Worm (Caenorhabditis elegans) whole organism, L1 larva: Measurements from ENCODE around the gene EGAP2.1.

Source experiments
- C16A3.4 ChIP-seq: fragments of 150-350 bp; optimal IDR thresholded peaks from 2 replicates; lab custom pipeline; 2014; ENCODE audit warnings: missing biosample characterization, missing genetic modification characterization
- C34B4.2 ChIP-seq: sonication (generic microtip); optimal IDR thresholded peaks from 2 replicates; lab custom pipeline; 2017; ENCODE audit warnings: mild to moderate bottlenecking, missing genetic modification characterization, missing compliant biosample characterization
- alr-1 ChIP-seq: fragments of 200-800 bp; sonication (Bioruptor generic); optimal IDR thresholded peaks from 2 replicates; lab custom pipeline; 2018; ENCODE audit warnings: borderline replicate concordance, mild to moderate bottlenecking, missing genetic modification characterization, missing compliant biosample characterization
- ama-1 ChIP-seq: fragments of 150-350 bp; optimal IDR thresholded peaks from 2 replicates; lab custom pipeline; 2014
- blmp-1 ChIP-seq: fragments of 150-350 bp; optimal IDR thresholded peaks from 2 replicates; lab custom pipeline; 2014; ENCODE audit warnings: missing biosample characterization, missing genetic modification characterization
- ceh-63 ChIP-seq: fragments of 200-800 bp; sonication (Bioruptor generic); optimal IDR thresholded peaks from 2 replicates; lab custom pipeline; 2018; ENCODE audit warnings: mild to moderate bottlenecking, missing genetic modification characterization, missing compliant biosample characterization
- ceh-8 ChIP-seq: fragments of 200-800 bp; sonication (Bioruptor generic); optimal IDR thresholded peaks from 2 replicates; lab custom pipeline; 2018; ENCODE audit warnings: mild to moderate bottlenecking, missing genetic modification characterization, moderate library complexity, missing compliant biosample characterization
- ceh-88 ChIP-seq: fragments of 200-800 bp; sonication (Bioruptor generic); IDR thresholded peaks from 2 replicates; pipeline ENCODE4 v1.3.6; 2022; ENCODE audit warnings: missing genetic modification characterization, missing compliant biosample characterization
- ceh-90 ChIP-seq: sonication (generic microtip); optimal IDR thresholded peaks from 2 replicates; lab custom pipeline; 2016; ENCODE audit warnings: missing genetic modification characterization, missing compliant biosample characterization
- dsc-1 ChIP-seq: sonication (generic microtip); optimal IDR thresholded peaks from 2 replicates; lab custom pipeline; 2016; ENCODE audit warnings: mild to moderate bottlenecking, missing genetic modification characterization, missing compliant biosample characterization
- egl-13 ChIP-seq: sonication (generic microtip); optimal IDR thresholded peaks from 2 replicates; lab custom pipeline; 2016; ENCODE audit warnings: missing genotype, missing genetic modification reagents, missing genetic modification characterization, missing compliant biosample characterization
- elt-2 ChIP-seq: sonication (generic microtip); optimal IDR thresholded peaks from 2 replicates; lab custom pipeline; 2016; ENCODE audit warnings: missing genetic modification characterization, mild to moderate bottlenecking, inconsistent platforms, missing compliant biosample characterization, missing genetic modification reagents
- ets-5 ChIP-seq: fragments of 200-800 bp; sonication (Bioruptor generic); IDR thresholded peaks from 2 replicates; pipeline ENCODE4 v1.3.6; 2022; ENCODE audit warnings: missing genetic modification characterization, missing compliant biosample characterization
- fkh-10 ChIP-seq: sonication (generic microtip); optimal IDR thresholded peaks from 2 replicates; lab custom pipeline; 2017; ENCODE audit warnings: missing biosample characterization, missing genetic modification reagents, missing genetic modification characterization
- fkh-8 ChIP-seq: sonication (generic microtip); optimal IDR thresholded peaks from 2 replicates; lab custom pipeline; 2016; ENCODE audit warnings: mild to moderate bottlenecking, missing genetic modification characterization, missing compliant biosample characterization
- grh-1 ChIP-seq: fragments of 200-800 bp; sonication (Bioruptor generic); IDR thresholded peaks from 2 replicates; pipeline ENCODE4 v1.3.6; 2022; ENCODE audit warnings: missing genetic modification reagents, missing genetic modification characterization, missing compliant biosample characterization
- hlh-17 ChIP-seq: fragments of 200-800 bp; sonication (Bioruptor generic); optimal IDR thresholded peaks from 2 replicates; lab custom pipeline; 2018; ENCODE audit warnings: missing genetic modification characterization, mild to moderate bottlenecking, missing compliant biosample characterization, moderate library complexity, borderline replicate concordance
- hlh-4 ChIP-seq: sonication (generic microtip); optimal IDR thresholded peaks from 2 replicates; lab custom pipeline; 2016; ENCODE audit warnings: mild to moderate bottlenecking, missing genetic modification characterization, missing compliant biosample characterization
- hpl-2 ChIP-seq: fragments of 150-350 bp; optimal IDR thresholded peaks from 2 replicates; lab custom pipeline; 2014; ENCODE audit warnings: missing biosample characterization, missing genetic modification reagents, missing genetic modification characterization
- jun-1 ChIP-seq: fragments of 150-350 bp; optimal IDR thresholded peaks from 2 replicates; lab custom pipeline; 2014; ENCODE audit warnings: missing biosample characterization, missing genetic modification reagents, missing genetic modification characterization
- lin-13 ChIP-seq: fragments of 150-350 bp; optimal IDR thresholded peaks from 2 replicates; lab custom pipeline; 2014; ENCODE audit warnings: missing biosample characterization, missing genetic modification reagents, missing genetic modification characterization
- lin-14 ChIP-seq: fragments of 200-800 bp; sonication (Bioruptor generic); optimal IDR thresholded peaks from 2 replicates; lab custom pipeline; 2018; ENCODE audit warnings: mild to moderate bottlenecking, missing genetic modification characterization, moderate library complexity, missing compliant biosample characterization
- lin-15B ChIP-seq: fragments of 150-350 bp; sonication (generic microtip); optimal IDR thresholded peaks from 3 replicates; lab custom pipeline; 2014; ENCODE audit warnings: missing biosample characterization, missing genetic modification characterization
- lin-35 ChIP-seq, 2 experiments: fragments of 150-350 bp; optimal IDR thresholded peaks; 2 replicates each; lab custom pipeline; 2014; ENCODE audit warnings: missing biosample characterization in 2 of 2, missing genetic modification characterization in 2 of 2, missing genetic modification reagents in 2 of 2
- lsy-2 ChIP-seq, 2 experiments: fragments of 150-350 bp; optimal IDR thresholded peaks; 2 replicates each; lab custom pipeline; 2014; ENCODE audit warnings: missing biosample characterization in 2 of 2, missing genetic modification characterization in 2 of 2
- mab-9 ChIP-seq: fragments of 200-800 bp; sonication (Bioruptor generic); IDR thresholded peaks from 2 replicates; pipeline ENCODE4 v1.3.6; 2022; ENCODE audit warnings: missing genetic modification reagents, missing genetic modification characterization, missing compliant biosample characterization
- mef-2 ChIP-seq: fragments of 150-350 bp; optimal IDR thresholded peaks from 2 replicates; lab custom pipeline; 2014; ENCODE audit warnings: missing biosample characterization, missing genetic modification characterization
- mep-1 ChIP-seq: fragments of 150-350 bp; optimal IDR thresholded peaks from 2 replicates; lab custom pipeline; 2014; ENCODE audit warnings: missing biosample characterization, missing genetic modification characterization
- nhr-12 ChIP-seq: sonication (generic microtip); optimal IDR thresholded peaks from 2 replicates; lab custom pipeline; 2017; ENCODE audit warnings: missing biosample characterization, missing genetic modification characterization
- nhr-20 ChIP-seq: sonication (generic microtip); optimal IDR thresholded peaks from 2 replicates; lab custom pipeline; 2016; ENCODE audit warnings: mild to moderate bottlenecking, missing genetic modification characterization, missing compliant biosample characterization
- nhr-71 ChIP-seq: sonication (generic microtip); optimal IDR thresholded peaks from 2 replicates; lab custom pipeline; 2016; ENCODE audit warnings: mild to moderate bottlenecking, missing genetic modification characterization, moderate library complexity, missing compliant biosample characterization
- nhr-84 ChIP-seq: sonication (generic microtip); optimal IDR thresholded peaks from 2 replicates; lab custom pipeline; 2017; ENCODE audit warnings: missing biosample characterization, missing genetic modification characterization
- nhr-85 ChIP-seq: sonication (generic microtip); peaks from one replicate; lab custom pipeline; 2016; ENCODE audit warnings: missing genetic modification characterization, inconsistent platforms, missing compliant biosample characterization
- nhr-90 ChIP-seq: sonication (generic microtip); optimal IDR thresholded peaks from 2 replicates; lab custom pipeline; 2016; ENCODE audit warnings: mild to moderate bottlenecking, missing genetic modification characterization, missing compliant biosample characterization; ENCODE audit not compliant: poor library complexity
- pag-3 ChIP-seq: sonication (generic microtip); optimal IDR thresholded peaks from 2 replicates; lab custom pipeline; 2017; ENCODE audit warnings: missing genetic modification characterization, mild to moderate bottlenecking, missing compliant biosample characterization, antibody characterized with exemption, borderline replicate concordance; ENCODE audit not compliant: insufficient read depth
- pax-3 ChIP-seq: fragments of 200-800 bp; sonication (Bioruptor generic); optimal IDR thresholded peaks from 2 replicates; lab custom pipeline; 2018; ENCODE audit warnings: mild to moderate bottlenecking, missing genetic modification characterization, moderate library complexity, missing compliant biosample characterization
- pqm-1 ChIP-seq: sonication (generic microtip); optimal IDR thresholded peaks from 3 replicates; lab custom pipeline; 2017; ENCODE audit warnings: missing biosample characterization, missing genetic modification characterization
- rnt-1 ChIP-seq: sonication (generic microtip); optimal IDR thresholded peaks from 2 replicates; lab custom pipeline; 2016; ENCODE audit warnings: mild to moderate bottlenecking, missing genetic modification characterization, moderate library complexity, missing compliant biosample characterization
- snpc-4 ChIP-seq: fragments of 150-350 bp; optimal IDR thresholded peaks from 2 replicates; lab custom pipeline; 2014; ENCODE audit warnings: missing biosample characterization, missing genetic modification characterization
- snu-23 ChIP-seq: sonication (generic microtip); optimal IDR thresholded peaks from 2 replicates; lab custom pipeline; 2016; ENCODE audit warnings: missing genetic modification characterization, missing compliant biosample characterization
- sox-4 ChIP-seq: sonication (generic microtip); optimal IDR thresholded peaks from 2 replicates; lab custom pipeline; 2016; ENCODE audit warnings: missing genetic modification characterization, missing compliant biosample characterization
- sup-37 ChIP-seq: fragments of 200-800 bp; sonication (Bioruptor generic); optimal IDR thresholded peaks from 2 replicates; lab custom pipeline; 2018; ENCODE audit warnings: mild to moderate bottlenecking, missing genetic modification characterization, missing compliant biosample characterization
- tbx-2 ChIP-seq: sonication (generic microtip); optimal IDR thresholded peaks from 2 replicates; lab custom pipeline; 2016; ENCODE audit warnings: missing genetic modification characterization, missing compliant biosample characterization
- tlp-1 ChIP-seq: fragments of 150-350 bp; optimal IDR thresholded peaks from 2 replicates; lab custom pipeline; 2014; ENCODE audit warnings: missing biosample characterization, missing genetic modification characterization
- unc-130 ChIP-seq: fragments of 150-350 bp; optimal IDR thresholded peaks from 2 replicates; lab custom pipeline; 2017; ENCODE audit warnings: missing biosample characterization, missing genetic modification characterization, inconsistent platforms
- unc-30 ChIP-seq: sonication (generic microtip); optimal IDR thresholded peaks from 2 replicates; lab custom pipeline; 2017; ENCODE audit warnings: missing biosample characterization, missing genetic modification characterization
- unc-86 ChIP-seq: sonication (generic microtip); optimal IDR thresholded peaks from 2 replicates; lab custom pipeline; 2016; ENCODE audit warnings: missing genetic modification characterization, missing compliant biosample characterization
- vab-15 ChIP-seq: sonication (generic microtip); optimal IDR thresholded peaks from 2 replicates; lab custom pipeline; 2017; ENCODE audit warnings: missing genotype, mild to moderate bottlenecking, missing genetic modification characterization, missing compliant biosample characterization
- zag-1 ChIP-seq: fragments of 150-350 bp; optimal IDR thresholded peaks from 2 replicates; lab custom pipeline; 2014; ENCODE audit warnings: missing biosample characterization, missing genetic modification characterization
- zip-4 ChIP-seq: fragments of 200-800 bp; sonication (Bioruptor generic); optimal IDR thresholded peaks from 2 replicates; lab custom pipeline; 2018; ENCODE audit warnings: mild to moderate bottlenecking, missing genetic modification characterization, moderate library complexity, missing compliant biosample characterization

The EGAP2.1 gene

DNA sequence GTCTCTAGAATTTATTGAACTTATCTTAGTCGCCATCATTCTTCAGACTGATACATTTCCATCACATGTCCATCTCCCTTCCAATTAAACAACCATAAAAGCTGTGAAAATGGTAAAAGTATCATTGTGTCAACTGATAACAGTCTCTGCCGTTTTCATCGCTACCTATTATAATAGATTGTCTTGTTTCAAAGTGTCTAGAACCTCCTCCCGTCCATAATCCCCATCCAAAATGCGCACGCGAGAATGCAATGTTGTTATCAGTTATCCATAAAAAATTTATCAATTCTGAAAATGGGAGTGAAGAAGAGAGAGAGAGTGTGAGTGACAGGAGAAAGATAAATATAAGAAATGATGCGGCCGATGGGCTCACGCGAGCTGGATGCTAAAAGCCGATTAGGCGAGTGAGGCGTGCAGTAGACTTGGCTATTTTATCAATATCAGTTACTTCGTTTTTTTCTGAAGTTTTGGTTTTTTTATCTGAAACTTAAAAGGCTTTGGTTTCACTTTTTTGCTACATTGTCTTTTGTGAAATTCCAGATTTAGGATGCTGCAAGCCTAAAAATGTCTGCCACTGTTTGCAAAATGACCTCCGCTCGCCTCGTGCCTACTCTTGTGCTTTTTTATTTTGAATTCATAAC lies 29.2 kb upstream of the EGAP2.1 start (continued):
- TF ChIP-seq egl-13 (tag; lab: Kevin White, UChicago) (no peak), grh-1 (GFP tag; lab: Robert Waterston, UW) (no peak), nhr-71 (tag; lab: Kevin White, UChicago) (peak; percentile 44), alr-1 (no peak), nhr-85 (peak; percentile 67)

DNA sequence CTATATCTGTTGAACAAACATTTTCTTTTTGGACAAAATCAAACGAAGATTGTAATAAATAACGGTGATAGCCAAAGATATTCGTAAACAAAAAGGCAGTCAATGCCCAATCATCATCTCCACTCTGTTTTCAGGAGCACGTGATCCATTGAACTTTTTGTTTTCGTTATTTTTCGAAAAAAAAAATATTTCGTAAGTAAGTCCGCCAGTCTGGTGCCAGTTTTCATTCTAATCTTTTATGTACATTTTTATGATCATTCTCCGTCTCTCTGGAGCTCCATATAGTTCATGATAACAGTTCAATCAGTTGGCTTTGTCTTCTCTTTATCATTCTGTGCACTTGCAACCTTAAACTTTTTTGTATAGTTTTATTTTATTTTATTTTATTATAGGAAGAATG lies 28.3 kb upstream of the EGAP2.1 start, which contains the start of gene ampd-1:
TSS of gene ampd-1 (plus strand) at position 393 of the 400 bp plus-strand sequence.
- TF ChIP-seq tbx-2: no peak
- TF ChIP-seq blmp-1 (tag; lab: Kevin White, UChicago): no peak
- TF ChIP-seq tlp-1 (tag; lab: Kevin White, UChicago): no peak
- TF ChIP-seq mef-2 (tag; lab: Kevin White, UChicago): no peak
- TF ChIP-seq hlh-4 (tag; lab: Kevin White, UChicago): no peak
- TF ChIP-seq sox-4 (tag; lab: Kevin White, UChicago): no peak
- no peak for TF ChIP-seq ceh-8 (GFP tag; lab: Kevin White, UChicago)
- TF ChIP-seq elt-2 (tag; lab: Kevin White, UChicago): peak; percentile 89
- TF ChIP-seq nhr-84 (tag; lab: Kevin White, UChicago): no peak
- TF ChIP-seq fkh-8 (tag; lab: Kevin White, UChicago): no peak
- no peak for TF ChIP-seq mep-1 (tag; lab: Kevin White, UChicago)
- TF ChIP-seq rnt-1 (tag; lab: Kevin White, UChicago): no peak
- TF ChIP-seq unc-30 (tag; lab: Kevin White, UChicago): no peak
- peak; percentile 45 for TF ChIP-seq nhr-71 (tag; lab: Kevin White, UChicago)
- TF ChIP-seq hlh-17 (GFP tag; lab: Kevin White, UChicago): no peak
- TF ChIP-seq C34B4.2 (tag; lab: Kevin White, UChicago): no peak
- no peak for TF ChIP-seq unc-86 (tag; lab: Kevin White, UChicago)
- TF ChIP-seq pag-3 (tag; lab: Kevin White, UChicago): no peak
- no peak for TF ChIP-seq sup-37 (GFP tag; lab: Kevin White, UChicago)
- TF ChIP-seq ets-5 (GFP tag; lab: Robert Waterston, UW): no peak
- no peak for TF ChIP-seq mab-9 (GFP tag; lab: Robert Waterston, UW)
- no peak for TF ChIP-seq pax-3 (tag; lab: Kevin White, UChicago)
- TF ChIP-seq nhr-12 (tag; lab: Kevin White, UChicago): no peak
- no peak for TF ChIP-seq ceh-88 (GFP tag; lab: Robert Waterston, UW)
- no peak for TF ChIP-seq dsc-1 (tag; lab: Kevin White, UChicago)
- peak; percentile 27 for TF ChIP-seq snu-23
- TF ChIP-seq lin-13 (GFP tag; lab: Kevin White, UChicago): no peak
- TF ChIP-seq lsy-2 (tag; optimal IDR thresholded peaks at IDR 0.05; lab: Kevin White, UChicago): no peak
- no peak for TF ChIP-seq jun-1
- TF ChIP-seq nhr-90 (tag; lab: Kevin White, UChicago): peak; percentile 1
- TF ChIP-seq fkh-10: no peak
- no peak for TF ChIP-seq hpl-2
- TF ChIP-seq zip-4: no peak
- no peak for TF ChIP-seq unc-130
- TF ChIP-seq ceh-90 (tag; lab: Kevin White, UChicago): no peak
- TF ChIP-seq zag-1 (tag; lab: Kevin White, UChicago): no peak
- TF ChIP-seq lin-35 (GFP tag; optimal IDR thresholded peaks at IDR 0.05; lab: Kevin White, UChicago): peak in 1 of 2 experiments; percentile 37
- no peak for TF ChIP-seq grh-1 (GFP tag; lab: Robert Waterston, UW)
- no peak for TF ChIP-seq nhr-85
- no peak for TF ChIP-seq egl-13 (tag; lab: Kevin White, UChicago)
- no peak for TF ChIP-seq ama-1 (lab: Kevin White, UChicago)
- peak; percentile 15 for TF ChIP-seq lin-14 (GFP tag; lab: Kevin White, UChicago)
- no peak for TF ChIP-seq pqm-1 (tag; lab: Kevin White, UChicago)
- TF ChIP-seq alr-1: no peak
- TF ChIP-seq C16A3.4 (tag; lab: Kevin White, UChicago): no peak
- no peak for TF ChIP-seq vab-15 (tag; lab: Kevin White, UChicago)
- no peak for TF ChIP-seq snpc-4 (tag; lab: Kevin White, UChicago)
- TF ChIP-seq nhr-20 (tag; lab: Kevin White, UChicago): no peak
- no peak for TF ChIP-seq lin-15B (tag; lab: Kevin White, UChicago)
- TF ChIP-seq ceh-63: no peak
